Fruit fly (Drosophila melanogaster): ENCODE data around the gene CG14210.
A peak's percentile ranks its signal among the peaks of the same experiment; 100 is the strongest.

The CG14210 gene

dm6 chrX:19638328-19638940 is 22.4 kb downstream of the CG14210 start, which contains the start of gene Rcd-1 (continued):
- TF ChIP-seq Rfx (GFP tag; IDR thresholded peaks at IDR 0.05), result peak; percentile 34; the same call in 1 of the 2 replicates
- peak; percentile 51 for TF ChIP-seq Dp (GFP tag; optimal IDR thresholded peaks at IDR 0.05)
- no peak for TF ChIP-seq ATbp (GFP tag; optimal IDR thresholded peaks at IDR 0.05)
- TF ChIP-seq Mes4 (GFP tag; optimal IDR thresholded peaks at IDR 0.05), result no peak
- TF ChIP-seq pita (GFP tag; optimal IDR thresholded peaks at IDR 0.05), result peak; percentile 79
- TF ChIP-seq ato (GFP tag; IDR thresholded peaks at IDR 0.05; ENCODE audit: partially characterized antibody), result no peak
- TF ChIP-seq fd3F (GFP tag; optimal IDR thresholded peaks at IDR 0.05), result no peak
- no peak for TF ChIP-seq CG3163 (GFP tag; optimal IDR thresholded peaks at IDR 0.05)
- no peak for TF ChIP-seq D19B (GFP tag; optimal IDR thresholded peaks at IDR 0.05)
- peak; percentile 43 for TF ChIP-seq CTCF (GFP tag; optimal IDR thresholded peaks at IDR 0.05)
- TF ChIP-seq dm (GFP tag; optimal IDR thresholded peaks at IDR 0.05), result no peak
- peak; percentile 63 for TF ChIP-seq ewg (GFP tag; optimal IDR thresholded peaks at IDR 0.05)
- TF ChIP-seq Bdp1 (GFP tag; optimal IDR thresholded peaks at IDR 0.05), result no peak
- TF ChIP-seq CG8478 (optimal IDR thresholded peaks at IDR 0.05), result no peak
- peak; percentile 81 for TF ChIP-seq pzg (GFP tag; optimal IDR thresholded peaks at IDR 0.05)
- TF ChIP-seq sens (GFP tag), result peak; percentile 66
- TF ChIP-seq Sry-δ (GFP tag; optimal IDR thresholded peaks at IDR 0.05), result peak; percentile 50
- no peak for TF ChIP-seq nmo (GFP tag; optimal IDR thresholded peaks at IDR 0.05)
- peak; percentile 15; the same call in 1 of the 2 replicates for TF ChIP-seq CG3847 (GFP tag; IDR thresholded peaks at IDR 0.05)
- no peak for TF ChIP-seq Hsf (GFP tag; optimal IDR thresholded peaks at IDR 0.05)
- no peak for TF ChIP-seq p53 (GFP tag; optimal IDR thresholded peaks at IDR 0.05)
- TF ChIP-seq lmd (GFP tag; IDR thresholded peaks at IDR 0.05), result no peak
- TF ChIP-seq CG2712 (tag; optimal IDR thresholded peaks at IDR 0.05), result no peak
- TF ChIP-seq tin (GFP tag; optimal IDR thresholded peaks at IDR 0.05), result no peak
- no peak for TF ChIP-seq gsb-n (tag; optimal IDR thresholded peaks at IDR 0.05)
- TF ChIP-seq Mrtf (GFP tag; IDR thresholded peaks at IDR 0.05), result no peak
- TF ChIP-seq CG12659 (GFP tag; optimal IDR thresholded peaks at IDR 0.05), result peak; percentile 28
- no peak for TF ChIP-seq az2 (GFP tag; optimal IDR thresholded peaks at IDR 0.05)
- TF ChIP-seq kni (GFP tag; optimal IDR thresholded peaks at IDR 0.05), result peak; percentile 2
- TF ChIP-seq Hr39 (optimal IDR thresholded peaks at IDR 0.05), result no peak
- no peak for TF ChIP-seq CG4854 (GFP tag; optimal IDR thresholded peaks at IDR 0.05)
- TF ChIP-seq CG2889 (GFP tag; IDR thresholded peaks at IDR 0.05), result no peak
- no peak for TF ChIP-seq gro (GFP tag; optimal IDR thresholded peaks at IDR 0.05)
- TF ChIP-seq Dbx (GFP tag; IDR thresholded peaks at IDR 0.05), result peak; percentile 7; the same call in 1 of the 3 replicates
- no peak for TF ChIP-seq CG6791 (GFP tag; IDR thresholded peaks at IDR 0.05; ENCODE audit: partially characterized antibody)
- no peak for TF ChIP-seq CG31388 (GFP tag; optimal IDR thresholded peaks at IDR 0.05)
- TF ChIP-seq phol (tag; optimal IDR thresholded peaks at IDR 0.05), result peak; percentile 16
- TF ChIP-seq ham (GFP tag; IDR thresholded peaks at IDR 0.05), result no peak
- TF ChIP-seq CG9876 (GFP tag; optimal IDR thresholded peaks at IDR 0.05), result no peak
- TF ChIP-seq CrebB (tag; optimal IDR thresholded peaks at IDR 0.05), result no peak
- TF ChIP-seq Pdp1 (GFP tag; optimal IDR thresholded peaks at IDR 0.05), result no peak
- TF ChIP-seq slbo (GFP tag; IDR thresholded peaks at IDR 0.05), result peak; percentile 22; the same call in 1 of the 2 replicates
- TF ChIP-seq Nf-YA (GFP tag; IDR thresholded peaks at IDR 0.05), result no peak
- TF ChIP-seq BEAF-32 (GFP tag; optimal IDR thresholded peaks at IDR 0.05), result peak; percentile 58
- peak; percentile 44 for TF ChIP-seq CG14710 (tag; optimal IDR thresholded peaks at IDR 0.05)
- peak; percentile 35; the same call in 1 of the 2 replicates for TF ChIP-seq MBD-R2 (GFP tag; IDR thresholded peaks at IDR 0.05)
- no peak for TF ChIP-seq CG8359 (GFP tag; optimal IDR thresholded peaks at IDR 0.05; ENCODE audit: borderline replicate concordance)
- TF ChIP-seq CG17361 (GFP tag; IDR thresholded peaks at IDR 0.05), result no peak
- TF ChIP-seq esg (GFP tag; conservative IDR thresholded peaks at IDR 0.05), result no peak
- no peak for TF ChIP-seq Antp (GFP tag; optimal IDR thresholded peaks at IDR 0.05)
- TF ChIP-seq CG9609 (GFP tag; optimal IDR thresholded peaks at IDR 0.05), result no peak
- peak; percentile 87 for TF ChIP-seq Sin3A (optimal IDR thresholded peaks at IDR 0.05)

All from whole organism, embryonic.